Fruit fly (Drosophila melanogaster) whole organism: Measurements from ENCODE around the gene Cyp40.

Experiments
- CG8478 ChIP-seq: fragments of >200 bp; optimal IDR thresholded peaks from 2 replicates; lab custom pipeline; 2018; ENCODE audit warnings: inconsistent platforms
- Dll ChIP-seq: fragments of >200 bp; optimal IDR thresholded peaks from 2 replicates; lab custom pipeline; 2017
- EcR ChIP-seq, 2 experiments: fragments of >200 bp; optimal IDR thresholded peaks; 2 replicates each; lab custom pipeline; 2017; ENCODE audit warnings: missing biosample characterization in 2 of 2, missing genetic modification characterization in 2 of 2, missing genetic modification reagents in 2 of 2
- pan ChIP-seq: fragments of >200 bp; optimal IDR thresholded peaks from 2 replicates; lab custom pipeline; 2017
- psq ChIP-seq: fragments of >200 bp; optimal IDR thresholded peaks from 2 replicates; lab custom pipeline; 2017
- usp ChIP-seq: fragments of >200 bp; optimal IDR thresholded peaks from 2 replicates; lab custom pipeline; 2017; ENCODE audit warnings: missing biosample characterization, missing genetic modification characterization, mixed read lengths

DNA sequence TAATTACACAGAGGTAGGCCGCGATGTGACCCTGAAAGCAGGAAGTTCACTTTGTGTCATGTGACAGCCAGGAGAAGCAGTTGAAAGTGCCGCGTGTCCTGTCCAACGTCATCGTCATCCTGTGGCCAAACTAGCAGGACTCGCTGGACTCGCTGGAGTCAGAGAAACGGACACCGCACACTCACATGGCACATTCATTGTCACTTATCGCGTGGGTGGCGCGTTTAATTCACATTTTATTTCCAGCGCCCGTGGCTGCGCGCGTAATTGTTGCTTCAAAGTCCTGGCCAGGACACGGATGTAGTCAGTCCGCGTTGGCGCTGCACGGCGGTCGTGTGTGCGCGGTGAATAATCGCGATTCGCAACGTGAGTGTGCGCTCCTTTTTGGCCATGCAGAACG lies 31.0 kb upstream of the Cyp40 start, which contains the start of gene Tmc:
- TF ChIP-seq CG8478 (lab: Kevin White, UChicago) (no peak), psq (no peak), usp (GFP tag; lab: Kevin White, UChicago) (no peak), Dll (no peak), pan (no peak), EcR (GFP tag; optimal IDR thresholded peaks at IDR 0.05; lab: Kevin White, UChicago) (no peak)
